Fruit fly (Drosophila melanogaster) whole organism, embryonic: ENCODE measurements around the gene CG31710.
A peak's percentile ranks its signal among the peaks of the same experiment; 100 is the strongest.

Source experiments
- B-H1 ChIP-seq: fragments of 200-800 bp; sonication (Bioruptor generic); IDR thresholded peaks from 3 replicates; pipeline ENCODE4 v1.3.6; 2022; ENCODE audit warnings: missing biosample characterization, missing genetic modification characterization
- Bdp1 ChIP-seq: fragments of 200-800 bp; sonication (Bioruptor generic); optimal IDR thresholded peaks from 3 replicates; lab custom pipeline; 2016; ENCODE audit warnings: missing biosample characterization, missing genetic modification characterization
- Bteb2 ChIP-seq: fragments of 200-800 bp; sonication (Bioruptor generic); optimal IDR thresholded peaks from 2 replicates; lab custom pipeline; 2016; ENCODE audit warnings: missing biosample characterization, missing genetic modification characterization
- CG11398 ChIP-seq: fragments of 200-800 bp; sonication (Bioruptor generic); optimal IDR thresholded peaks from 2 replicates; lab custom pipeline; 2016; ENCODE audit warnings: missing biosample characterization, missing genetic modification characterization
- CG12236 ChIP-seq: fragments of 200-800 bp; sonication (Bioruptor generic); optimal IDR thresholded peaks from 2 replicates; lab custom pipeline; 2016; ENCODE audit warnings: missing biosample characterization, missing genetic modification characterization
- CG12769 ChIP-seq: fragments of 200-800 bp; sonication (Bioruptor generic); optimal IDR thresholded peaks from 2 replicates; lab custom pipeline; 2019; ENCODE audit warnings: missing biosample characterization, mild to moderate bottlenecking, missing genetic modification characterization, moderate library complexity
- CG14710 ChIP-seq: fragments of 200-800 bp; sonication (Bioruptor generic); optimal IDR thresholded peaks from 3 replicates; lab custom pipeline; 2019; ENCODE audit warnings: missing biosample characterization, mild to moderate bottlenecking, missing genetic modification characterization, moderate library complexity
- CG15269 ChIP-seq: fragments of 200-800 bp; sonication (Bioruptor generic); optimal IDR thresholded peaks from 2 replicates; lab custom pipeline; 2018; ENCODE audit warnings: missing biosample characterization, mild to moderate bottlenecking, missing genetic modification characterization, moderate library complexity
- CG15514 ChIP-seq: fragments of 200-800 bp; sonication (Bioruptor generic); optimal IDR thresholded peaks from 3 replicates; lab custom pipeline; 2017; ENCODE audit warnings: missing biosample characterization, missing genetic modification characterization, mild to moderate bottlenecking, moderate library complexity, missing genetic modification reagents
- CG31388 ChIP-seq: fragments of 200-800 bp; sonication (Bioruptor generic); optimal IDR thresholded peaks from 2 replicates; lab custom pipeline; 2016; ENCODE audit warnings: missing biosample characterization, missing genetic modification characterization
- CG3726 ChIP-seq: fragments of 200-800 bp; sonication (Bioruptor generic); IDR thresholded peaks from 3 replicates; pipeline ENCODE4, ENCODE4 v1.3.6; 2022; ENCODE audit warnings: missing biosample characterization, missing genetic modification characterization
- CG4617 ChIP-seq: fragments of 200-800 bp; sonication (Bioruptor generic); optimal IDR thresholded peaks from 3 replicates; lab custom pipeline; 2016; ENCODE audit warnings: missing biosample characterization, missing genetic modification characterization, borderline replicate concordance
- CG6791 ChIP-seq: fragments of 200-800 bp; sonication (Bioruptor generic); IDR thresholded peaks from 3 replicates; pipeline ENCODE4 v1.3.6; 2022; ENCODE audit warnings: missing biosample characterization, missing genetic modification characterization; ENCODE audit not compliant: partially characterized antibody
- CG8281 ChIP-seq: fragments of 200-800 bp; sonication (Bioruptor generic); optimal IDR thresholded peaks from 2 replicates; lab custom pipeline; 2018; ENCODE audit warnings: missing biosample characterization, mild to moderate bottlenecking, missing genetic modification characterization, moderate library complexity
- Dfd ChIP-seq, 2 experiments: fragments of >200 bp; optimal IDR thresholded peaks; 2 replicates each; lab custom pipeline; 2017; ENCODE audit warnings: missing biosample characterization in 2 of 2, missing genetic modification characterization in 2 of 2
- Dll ChIP-seq: fragments of 200-800 bp; sonication (Bioruptor generic); IDR thresholded peaks from 4 replicates; pipeline ENCODE4 v1.3.6; 2022; ENCODE audit warnings: missing biosample characterization, missing genetic modification characterization; ENCODE audit not compliant: partially characterized antibody
- E2f2 ChIP-seq: fragments of 200-800 bp; sonication (Bioruptor generic); IDR thresholded peaks from 2 replicates; pipeline ENCODE4 v1.3.6; 2022; ENCODE audit warnings: missing biosample characterization, missing genetic modification characterization
- Hmr ChIP-seq: fragments of 200-800 bp; sonication (Bioruptor generic); optimal IDR thresholded peaks from 3 replicates; lab custom pipeline; 2017; ENCODE audit warnings: mild to moderate bottlenecking, missing biosample characterization, missing genetic modification reagents, missing genetic modification characterization
- Hr39 ChIP-seq: fragments of >200 bp; optimal IDR thresholded peaks from 2 replicates; lab custom pipeline; 2017
- Med ChIP-seq: fragments of 200-800 bp; sonication (Bioruptor generic); peaks from one replicate; lab custom pipeline; 2016; ENCODE audit warnings: missing biosample characterization, missing genetic modification characterization, mild to moderate bottlenecking, inconsistent platforms, moderate library complexity
- NFAT ChIP-seq: fragments of 200-800 bp; sonication (Bioruptor generic); IDR thresholded peaks from 2 replicates; pipeline ENCODE4 v1.3.6; 2022; ENCODE audit warnings: missing biosample characterization, missing genetic modification characterization
- Nf-YB ChIP-seq: fragments of 200-800 bp; sonication (Bioruptor generic); optimal IDR thresholded peaks from 3 replicates; lab custom pipeline; 2019; ENCODE audit warnings: missing biosample characterization, mild to moderate bottlenecking, missing genetic modification characterization, moderate library complexity
- Opbp ChIP-seq: fragments of 200-800 bp; sonication (Bioruptor generic); IDR thresholded peaks from 3 replicates; pipeline ENCODE4 v1.3.6; 2022; ENCODE audit warnings: missing biosample characterization, missing genetic modification characterization; ENCODE audit not compliant: partially characterized antibody
- PHDP ChIP-seq: fragments of 200-800 bp; sonication (Bioruptor generic); optimal IDR thresholded peaks from 3 replicates; lab custom pipeline; 2018; ENCODE audit warnings: missing biosample characterization, mild to moderate bottlenecking, missing genetic modification characterization, moderate library complexity
- Spps ChIP-seq: fragments of 200-800 bp; sonication (Bioruptor generic); optimal IDR thresholded peaks from 2 replicates; lab custom pipeline; 2018; ENCODE audit warnings: missing biosample characterization, mild to moderate bottlenecking, missing genetic modification characterization
- Xbp1 ChIP-seq: fragments of 200-800 bp; sonication (Bioruptor generic); optimal IDR thresholded peaks from 3 replicates; lab custom pipeline; 2016; ENCODE audit warnings: missing biosample characterization, mild to moderate bottlenecking, missing genetic modification characterization
- YL-1 ChIP-seq: fragments of 200-800 bp; sonication (Bioruptor generic); optimal IDR thresholded peaks from 3 replicates; lab custom pipeline; 2017; ENCODE audit warnings: missing biosample characterization, mild to moderate bottlenecking, missing genetic modification characterization
- ab ChIP-seq: fragments of 200-800 bp; sonication (Bioruptor generic); optimal IDR thresholded peaks from 2 replicates; lab custom pipeline; 2016; ENCODE audit warnings: missing biosample characterization, missing genetic modification characterization
- ato ChIP-seq: fragments of 200-800 bp; sonication (Bioruptor generic); IDR thresholded peaks from 2 replicates; pipeline ENCODE4 v1.3.6; 2022; ENCODE audit warnings: missing biosample characterization, missing genetic modification characterization; ENCODE audit not compliant: partially characterized antibody
- cas ChIP-seq: fragments of 200-800 bp; sonication (Bioruptor generic); IDR thresholded peaks from 2 replicates; pipeline ENCODE4 v1.3.6; 2022; ENCODE audit warnings: missing biosample characterization, missing genetic modification characterization
- emc ChIP-seq: fragments of 200-800 bp; sonication (Bioruptor generic); optimal IDR thresholded peaks from 2 replicates; lab custom pipeline; 2016; ENCODE audit warnings: missing biosample characterization, missing genetic modification characterization
- eyg ChIP-seq: fragments of 200-800 bp; sonication (Bioruptor generic); optimal IDR thresholded peaks from 3 replicates; lab custom pipeline; 2016; ENCODE audit warnings: missing biosample characterization, missing genetic modification characterization
- fd64A ChIP-seq: fragments of 200-800 bp; sonication (Bioruptor generic); optimal IDR thresholded peaks from 3 replicates; lab custom pipeline; 2018; ENCODE audit warnings: missing biosample characterization, mild to moderate bottlenecking, missing genetic modification characterization
- fru ChIP-seq: fragments of >200 bp; optimal IDR thresholded peaks from 2 replicates; lab custom pipeline; 2017
- gce ChIP-seq: fragments of 200-800 bp; sonication (Bioruptor generic); IDR thresholded peaks from 3 replicates; pipeline ENCODE4 v1.3.6; 2022; ENCODE audit warnings: missing biosample characterization, missing genetic modification characterization
- ind ChIP-seq: fragments of 200-800 bp; sonication (Bioruptor generic); optimal IDR thresholded peaks from 3 replicates; lab custom pipeline; 2016; ENCODE audit warnings: missing biosample characterization, missing genetic modification characterization
- lab ChIP-seq: fragments of 200-800 bp; sonication (Bioruptor generic); optimal IDR thresholded peaks from 3 replicates; lab custom pipeline; 2017; ENCODE audit warnings: missing biosample characterization, missing genetic modification characterization, mild to moderate bottlenecking, moderate library complexity, missing genetic modification reagents
- mld ChIP-seq: fragments of 200-800 bp; sonication (Bioruptor generic); IDR thresholded peaks from 3 replicates; pipeline ENCODE4 v1.3.6; 2022; ENCODE audit warnings: missing biosample characterization, missing genetic modification characterization; ENCODE audit not compliant: partially characterized antibody
- nerfin-2 ChIP-seq: fragments of 200-800 bp; sonication (Bioruptor generic); IDR thresholded peaks from 2 replicates; pipeline ENCODE4 v1.3.6; 2022; ENCODE audit warnings: missing biosample characterization, missing genetic modification characterization; ENCODE audit not compliant: partially characterized antibody
- odd ChIP-seq: fragments of 200-800 bp; sonication (Bioruptor generic); optimal IDR thresholded peaks from 2 replicates; lab custom pipeline; 2017; ENCODE audit warnings: missing biosample characterization, mild to moderate bottlenecking, missing genetic modification characterization
- pb ChIP-seq: fragments of 200-800 bp; sonication (Bioruptor generic); optimal IDR thresholded peaks from 3 replicates; lab custom pipeline; 2016; ENCODE audit warnings: missing biosample characterization, missing genetic modification characterization
- peb ChIP-seq: fragments of 200-800 bp; sonication (Bioruptor generic); IDR thresholded peaks from 2 replicates; pipeline ENCODE4 v1.3.6; 2022; ENCODE audit warnings: missing biosample characterization, missing genetic modification characterization
- pho ChIP-seq: fragments of 200-800 bp; sonication (Bioruptor generic); optimal IDR thresholded peaks from 2 replicates; lab custom pipeline; 2016; ENCODE audit warnings: missing biosample characterization, missing genetic modification characterization
- tna ChIP-seq: fragments of 200-800 bp; sonication (Bioruptor generic); IDR thresholded peaks from 2 replicates; pipeline ENCODE4 v1.3.6; 2022; ENCODE audit warnings: missing biosample characterization, missing genetic modification characterization; ENCODE audit not compliant: partially characterized antibody
- ttk ChIP-seq: fragments of 200-800 bp; sonication (Bioruptor generic); IDR thresholded peaks from 2 replicates; pipeline ENCODE4 v2.1.2; 2022; ENCODE audit warnings: missing biosample characterization, missing genetic modification characterization
- unpg ChIP-seq: fragments of 200-800 bp; sonication (Bioruptor generic); optimal IDR thresholded peaks from 3 replicates; lab custom pipeline; 2018; ENCODE audit warnings: missing biosample characterization, mild to moderate bottlenecking, missing genetic modification characterization, moderate library complexity
- vnd ChIP-seq: fragments of 200-800 bp; sonication (Bioruptor generic); IDR thresholded peaks from 3 replicates; pipeline ENCODE4 v1.3.6; 2022; ENCODE audit warnings: missing biosample characterization, missing genetic modification characterization; ENCODE audit not compliant: partially characterized antibody
- zfh2 ChIP-seq: fragments of 200-800 bp; sonication (Bioruptor generic); optimal IDR thresholded peaks from 2 replicates; lab custom pipeline; 2016; ENCODE audit warnings: missing biosample characterization, missing genetic modification characterization

The CG31710 gene

DNA sequence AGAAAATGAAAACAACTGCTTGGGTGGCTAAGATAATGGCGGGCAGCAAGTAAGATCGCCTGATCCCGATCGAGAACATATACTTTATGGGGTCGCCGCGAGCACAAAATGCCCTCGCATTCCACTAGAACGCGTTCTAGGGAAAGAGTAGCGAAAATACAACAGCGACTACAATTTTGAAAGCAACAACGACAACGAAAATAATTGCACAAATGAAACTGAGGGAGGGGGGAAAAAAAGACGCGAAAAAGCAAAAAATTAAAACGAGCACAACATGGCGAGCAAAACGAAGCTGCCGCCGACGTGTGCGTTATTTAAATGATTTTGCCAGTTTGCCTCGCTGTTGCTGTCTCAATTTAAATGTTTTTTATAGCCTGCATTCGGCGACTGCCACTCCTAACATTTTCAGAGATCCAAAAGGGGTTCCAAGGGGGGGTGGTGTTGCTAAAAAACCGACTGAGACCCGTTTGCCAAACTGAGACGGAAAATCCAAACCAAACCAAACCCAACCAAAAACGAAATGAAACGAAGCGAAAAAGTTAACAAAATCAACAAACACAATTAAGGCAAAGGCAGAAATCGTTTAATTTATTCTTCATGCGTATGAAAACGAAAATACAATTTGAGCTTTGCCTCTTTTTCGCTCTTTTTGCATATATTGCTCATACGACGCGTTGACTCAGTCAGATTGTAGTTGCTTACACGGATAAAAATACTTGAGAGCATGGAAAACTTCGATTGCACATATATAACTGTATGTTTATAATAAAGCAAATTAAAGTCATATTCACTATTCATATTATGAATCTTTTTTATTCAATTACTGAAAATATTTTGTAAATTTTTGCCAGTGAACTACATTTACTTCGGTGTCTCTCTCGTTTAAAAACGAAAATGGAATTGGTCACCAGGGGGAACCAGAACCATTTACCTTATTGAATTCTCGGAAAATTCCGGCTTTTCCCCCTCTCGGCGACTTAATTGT is 13.1 kb downstream of the CG31710 start (continued):
- no peak for TF ChIP-seq YL-1
- peak; percentile 59 for TF ChIP-seq ind (GFP tag; lab: Kevin White, UChicago)
- TF ChIP-seq CG14710 (tag; lab: Kevin White, UChicago), result no peak
- no peak for TF ChIP-seq nerfin-2
- peak; percentile 56 for TF ChIP-seq Xbp1
- no peak for TF ChIP-seq CG8281 (tag; lab: Kevin White, UChicago)
- TF ChIP-seq Bteb2, result peak; percentile 26
- no peak for TF ChIP-seq mld (GFP tag; lab: Robert Waterston, UW)
- TF ChIP-seq tna, result no peak
- TF ChIP-seq Hr39 (lab: Kevin White, UChicago), result no peak
- no peak for TF ChIP-seq CG6791 (GFP tag; lab: Robert Waterston, UW)
- TF ChIP-seq E2f2 (GFP tag; lab: Robert Waterston, UW), result peak; percentile 50; the same call in 1 of the 2 replicates
- TF ChIP-seq ato (GFP tag; lab: Robert Waterston, UW), result no peak
- TF ChIP-seq CG12236 (GFP tag; lab: Kevin White, UChicago), result no peak
- peak; percentile 57 for TF ChIP-seq cas (GFP tag; lab: Robert Waterston, UW)
- no peak for TF ChIP-seq fd64A (GFP tag; lab: Kevin White, UChicago)
- peak; percentile 85 for TF ChIP-seq lab (GFP tag; lab: Kevin White, UChicago)
- TF ChIP-seq CG11398 (GFP tag; lab: Kevin White, UChicago), result no peak
- TF ChIP-seq odd (GFP tag; lab: Kevin White, UChicago), result no peak
- no peak for TF ChIP-seq Dfd (GFP tag; optimal IDR thresholded peaks at IDR 0.05; lab: Kevin White, UChicago)
- peak; percentile 28 for TF ChIP-seq Nf-YB (GFP tag; lab: Kevin White, UChicago)
- TF ChIP-seq CG15269 (tag; lab: Kevin White, UChicago), result peak; percentile 75
- TF ChIP-seq zfh2 (GFP tag; lab: Kevin White, UChicago), result peak; percentile 43
- no peak for TF ChIP-seq pb (GFP tag; lab: Kevin White, UChicago)
- no peak for TF ChIP-seq Dll (GFP tag; lab: Robert Waterston, UW)
- no peak for TF ChIP-seq eyg
- TF ChIP-seq CG31388 (GFP tag; lab: Kevin White, UChicago), result no peak
- peak; percentile 66; the same call in 1 of the 2 replicates for TF ChIP-seq ttk
- peak; percentile 88 for TF ChIP-seq NFAT (GFP tag; lab: Robert Waterston, UW)
- peak; percentile 9; the same call in 1 of the 2 replicates for TF ChIP-seq peb
- TF ChIP-seq Opbp (GFP tag; lab: Robert Waterston, UW), result no peak
- TF ChIP-seq CG15514 (GFP tag; lab: Kevin White, UChicago), result peak; percentile 47
- 0 out of 3 replicates have a peak, but pooled peaks have one; percentile 48 for TF ChIP-seq CG3726 (GFP tag; lab: Robert Waterston, UW)
- peak; percentile 51 for TF ChIP-seq CG12769 (tag; lab: Kevin White, UChicago)
- peak; percentile 79 for TF ChIP-seq PHDP (tag; lab: Kevin White, UChicago)
- TF ChIP-seq CG4617, result no peak
- TF ChIP-seq vnd, result no peak
- no peak for TF ChIP-seq fru (lab: Kevin White, UChicago)
- peak; percentile 58; the same call in 1 of the 3 replicates for TF ChIP-seq gce (GFP tag; lab: Robert Waterston, UW)
- no peak for TF ChIP-seq Spps
- TF ChIP-seq B-H1 (GFP tag; lab: Robert Waterston, UW), result peak; percentile 79
- TF ChIP-seq emc (GFP tag; lab: Kevin White, UChicago), result no peak
- peak; percentile 89 for TF ChIP-seq Med (GFP tag; lab: Kevin White, UChicago)
- no peak for TF ChIP-seq ab
- peak; percentile 22 for TF ChIP-seq Bdp1 (GFP tag; lab: Kevin White, UChicago)
- TF ChIP-seq Hmr (GFP tag; lab: Kevin White, UChicago), result peak; percentile 81
- peak; percentile 40 for TF ChIP-seq pho (GFP tag; lab: Kevin White, UChicago)
- TF ChIP-seq unpg (GFP tag; lab: Kevin White, UChicago), result peak; percentile 67
